Worm (Caenorhabditis elegans) whole organism, L1 larva: Measurements from ENCODE around the gene bca-2.

Experiments
- C04F5.9 ChIP-seq: sonication (generic microtip); optimal IDR thresholded peaks from 2 replicates; lab custom pipeline; 2016; ENCODE audit warnings: missing genetic modification characterization, missing compliant biosample characterization
- C16A3.4 ChIP-seq: fragments of 150-350 bp; optimal IDR thresholded peaks from 2 replicates; lab custom pipeline; 2014; ENCODE audit warnings: missing biosample characterization, missing genetic modification characterization
- F16B12.6 ChIP-seq: fragments of 150-350 bp; optimal IDR thresholded peaks from 2 replicates; lab custom pipeline; 2014; ENCODE audit warnings: missing biosample characterization, missing genetic modification characterization
- Y116A8C.19 ChIP-seq: sonication (generic microtip); optimal IDR thresholded peaks from 2 replicates; lab custom pipeline; 2016; ENCODE audit warnings: missing compliant biosample characterization, missing genetic modification characterization, borderline replicate concordance
- alr-1 ChIP-seq: fragments of 200-800 bp; sonication (Bioruptor generic); optimal IDR thresholded peaks from 2 replicates; lab custom pipeline; 2018; ENCODE audit warnings: borderline replicate concordance, mild to moderate bottlenecking, missing genetic modification characterization, missing compliant biosample characterization
- aly-2 ChIP-seq: fragments of 150-350 bp; optimal IDR thresholded peaks from 2 replicates; lab custom pipeline; 2014; ENCODE audit warnings: missing biosample characterization, missing genetic modification characterization
- blmp-1 ChIP-seq: fragments of 150-350 bp; optimal IDR thresholded peaks from 2 replicates; lab custom pipeline; 2014; ENCODE audit warnings: missing biosample characterization, missing genetic modification characterization
- ceh-63 ChIP-seq: fragments of 200-800 bp; sonication (Bioruptor generic); optimal IDR thresholded peaks from 2 replicates; lab custom pipeline; 2018; ENCODE audit warnings: mild to moderate bottlenecking, missing genetic modification characterization, missing compliant biosample characterization
- ceh-8 ChIP-seq: fragments of 200-800 bp; sonication (Bioruptor generic); optimal IDR thresholded peaks from 2 replicates; lab custom pipeline; 2018; ENCODE audit warnings: mild to moderate bottlenecking, missing genetic modification characterization, moderate library complexity, missing compliant biosample characterization
- dsc-1 ChIP-seq: sonication (generic microtip); optimal IDR thresholded peaks from 2 replicates; lab custom pipeline; 2016; ENCODE audit warnings: mild to moderate bottlenecking, missing genetic modification characterization, missing compliant biosample characterization
- efl-1 ChIP-seq, 4 experiments: fragments of 150-350 bp; optimal IDR thresholded peaks in 3 of 4; peaks in 1 of 4; 1 replicate in 1 of 4; 2 replicates in 3 of 4; lab custom pipeline; 2014; ENCODE audit warnings: missing biosample characterization in 2 of 4, missing genetic modification characterization in 2 of 4, missing genetic modification reagents in 2 of 4
- elt-3 ChIP-seq, 6 experiments: fragments of 150-350 bp in 1 of 6; sonication (generic microtip); optimal IDR thresholded peaks; 2 replicates each; lab custom pipeline; 2017 to 2018; ENCODE audit warnings: missing biosample characterization in 6 of 6, missing genetic modification characterization in 6 of 6, inconsistent platforms in 1 of 6
- ets-5 ChIP-seq: fragments of 200-800 bp; sonication (Bioruptor generic); IDR thresholded peaks from 2 replicates; pipeline ENCODE4 v1.3.6; 2022; ENCODE audit warnings: missing genetic modification characterization, missing compliant biosample characterization
- fkh-10 ChIP-seq: sonication (generic microtip); optimal IDR thresholded peaks from 2 replicates; lab custom pipeline; 2017; ENCODE audit warnings: missing biosample characterization, missing genetic modification reagents, missing genetic modification characterization
- fos-1 ChIP-seq: fragments of 150-350 bp; optimal IDR thresholded peaks from 2 replicates; lab custom pipeline; 2014; ENCODE audit warnings: missing biosample characterization, missing genetic modification characterization
- hlh-17 ChIP-seq: fragments of 200-800 bp; sonication (Bioruptor generic); optimal IDR thresholded peaks from 2 replicates; lab custom pipeline; 2018; ENCODE audit warnings: missing genetic modification characterization, mild to moderate bottlenecking, missing compliant biosample characterization, moderate library complexity, borderline replicate concordance
- isw-1 ChIP-seq: fragments of 200-800 bp; sonication (Bioruptor generic); IDR thresholded peaks from 2 replicates; pipeline ENCODE4 v1.3.6; 2022; ENCODE audit warnings: missing genetic modification characterization, missing compliant biosample characterization
- lin-35 ChIP-seq, 2 experiments: fragments of 150-350 bp; optimal IDR thresholded peaks; 2 replicates each; lab custom pipeline; 2014; ENCODE audit warnings: missing biosample characterization in 2 of 2, missing genetic modification characterization in 2 of 2, missing genetic modification reagents in 2 of 2
- lin-39 ChIP-seq: fragments of 150-350 bp; optimal IDR thresholded peaks from 2 replicates; lab custom pipeline; 2014; ENCODE audit warnings: missing biosample characterization, missing genetic modification reagents, missing genetic modification characterization
- lir-3 ChIP-seq: sonication (generic microtip); optimal IDR thresholded peaks from 2 replicates; lab custom pipeline; 2016; ENCODE audit warnings: mild to moderate bottlenecking, missing genetic modification characterization, moderate library complexity, missing compliant biosample characterization; ENCODE audit not compliant: poor library complexity
- lsy-2 ChIP-seq, 2 experiments: fragments of 150-350 bp; optimal IDR thresholded peaks; 2 replicates each; lab custom pipeline; 2014; ENCODE audit warnings: missing biosample characterization in 2 of 2, missing genetic modification characterization in 2 of 2
- mef-2 ChIP-seq: fragments of 150-350 bp; optimal IDR thresholded peaks from 2 replicates; lab custom pipeline; 2014; ENCODE audit warnings: missing biosample characterization, missing genetic modification characterization
- nhr-19 ChIP-seq: fragments of 200-800 bp; sonication (Bioruptor generic); conservative IDR thresholded peaks from 2 replicates; pipeline ENCODE4 v1.3.6; 2022; ENCODE audit warnings: missing genetic modification characterization, missing compliant biosample characterization
- nhr-28 ChIP-seq: fragments of 150-350 bp; optimal IDR thresholded peaks from 2 replicates; lab custom pipeline; 2014; ENCODE audit warnings: missing biosample characterization, missing genetic modification characterization
- nhr-71 ChIP-seq: sonication (generic microtip); optimal IDR thresholded peaks from 2 replicates; lab custom pipeline; 2016; ENCODE audit warnings: mild to moderate bottlenecking, missing genetic modification characterization, moderate library complexity, missing compliant biosample characterization
- nhr-76 ChIP-seq: sonication (generic microtip); optimal IDR thresholded peaks from 2 replicates; lab custom pipeline; 2017; ENCODE audit warnings: missing biosample characterization, missing genetic modification characterization
- nhr-77 ChIP-seq: fragments of 150-350 bp; optimal IDR thresholded peaks from 2 replicates; lab custom pipeline; 2014; ENCODE audit warnings: missing biosample characterization, missing genetic modification characterization
- nhr-85 ChIP-seq: sonication (generic microtip); peaks from one replicate; lab custom pipeline; 2016; ENCODE audit warnings: missing genetic modification characterization, inconsistent platforms, missing compliant biosample characterization
- nhr-90 ChIP-seq: sonication (generic microtip); optimal IDR thresholded peaks from 2 replicates; lab custom pipeline; 2016; ENCODE audit warnings: mild to moderate bottlenecking, missing genetic modification characterization, missing compliant biosample characterization; ENCODE audit not compliant: poor library complexity
- rnt-1 ChIP-seq: sonication (generic microtip); optimal IDR thresholded peaks from 2 replicates; lab custom pipeline; 2016; ENCODE audit warnings: mild to moderate bottlenecking, missing genetic modification characterization, moderate library complexity, missing compliant biosample characterization
- snu-23 ChIP-seq: sonication (generic microtip); optimal IDR thresholded peaks from 2 replicates; lab custom pipeline; 2016; ENCODE audit warnings: missing genetic modification characterization, missing compliant biosample characterization
- sox-4 ChIP-seq: sonication (generic microtip); optimal IDR thresholded peaks from 2 replicates; lab custom pipeline; 2016; ENCODE audit warnings: missing genetic modification characterization, missing compliant biosample characterization
- sptf-1 ChIP-seq: fragments of 150-350 bp; optimal IDR thresholded peaks from 2 replicates; lab custom pipeline; 2014; ENCODE audit warnings: missing biosample characterization, missing genetic modification characterization
- swsn-7 ChIP-seq: sonication (generic microtip); optimal IDR thresholded peaks from 2 replicates; lab custom pipeline; 2016; ENCODE audit warnings: missing genetic modification characterization, missing compliant biosample characterization
- tlp-1 ChIP-seq: fragments of 150-350 bp; optimal IDR thresholded peaks from 2 replicates; lab custom pipeline; 2014; ENCODE audit warnings: missing biosample characterization, missing genetic modification characterization
- unc-130 ChIP-seq: fragments of 150-350 bp; optimal IDR thresholded peaks from 2 replicates; lab custom pipeline; 2017; ENCODE audit warnings: missing biosample characterization, missing genetic modification characterization, inconsistent platforms
- unc-62 ChIP-seq: fragments of 150-350 bp; optimal IDR thresholded peaks from 2 replicates; lab custom pipeline; 2014; ENCODE audit warnings: missing biosample characterization, missing genetic modification reagents, missing genetic modification characterization
- vab-15 ChIP-seq: sonication (generic microtip); optimal IDR thresholded peaks from 2 replicates; lab custom pipeline; 2017; ENCODE audit warnings: missing genotype, mild to moderate bottlenecking, missing genetic modification characterization, missing compliant biosample characterization
- xbp-1 ChIP-seq: sonication (generic microtip); optimal IDR thresholded peaks from 2 replicates; lab custom pipeline; 2016; ENCODE audit warnings: missing genetic modification characterization, missing compliant biosample characterization
- zip-4 ChIP-seq: fragments of 200-800 bp; sonication (Bioruptor generic); optimal IDR thresholded peaks from 2 replicates; lab custom pipeline; 2018; ENCODE audit warnings: mild to moderate bottlenecking, missing genetic modification characterization, moderate library complexity, missing compliant biosample characterization
- ztf-4 ChIP-seq: fragments of 150-350 bp; optimal IDR thresholded peaks from 2 replicates; lab custom pipeline; 2014; ENCODE audit warnings: missing biosample characterization, missing genetic modification characterization

The bca-2 gene

DNA sequence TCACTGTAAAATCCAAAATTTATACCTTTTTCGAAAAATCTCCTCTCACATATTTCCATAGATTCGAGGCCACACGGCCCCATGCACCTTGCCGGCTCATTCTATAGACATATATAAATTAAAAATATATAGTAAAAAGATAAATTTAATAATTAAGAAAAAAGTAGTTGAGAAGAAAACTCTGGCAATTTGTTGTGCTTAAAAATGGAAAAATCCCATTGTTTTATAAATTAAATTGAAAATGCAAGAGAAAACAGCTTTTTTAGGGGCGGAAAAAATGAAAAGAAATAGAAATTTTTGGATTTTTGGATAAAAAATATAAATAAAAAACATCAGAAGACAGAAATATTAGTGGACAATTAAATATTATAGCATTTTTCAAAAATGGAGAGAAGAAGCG is 3.6 kb upstream of the bca-2 start, which contains the start of gene Y116A8C.30:
TSS of gene Y116A8C.30 (minus strand) at position 101 of the 400 bp plus-strand sequence.
- peak; percentile 30 for TF ChIP-seq nhr-85
- no peak for TF ChIP-seq hlh-17 (GFP tag; lab: Kevin White, UChicago)
- TF ChIP-seq, all 84 proteins: peak for 1

DNA sequence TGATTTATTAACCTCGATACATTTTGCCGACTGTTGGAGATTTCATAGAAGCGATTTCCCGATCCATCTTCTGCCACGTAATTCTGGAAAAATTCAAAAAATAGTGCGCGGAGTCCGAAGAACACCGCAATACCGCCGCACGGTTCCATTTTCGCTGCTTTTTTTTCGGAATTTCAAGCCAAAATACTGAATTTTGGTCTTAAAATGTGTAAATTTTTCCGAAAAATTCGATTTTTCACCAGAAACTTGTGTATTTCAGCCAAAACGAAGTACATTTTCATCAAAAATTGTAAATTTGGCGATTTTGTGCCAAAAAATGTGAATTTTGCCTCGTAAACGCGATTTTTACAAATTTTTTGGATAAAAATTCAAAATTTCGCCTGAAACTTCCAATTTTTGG is 3.1 kb upstream of the bca-2 start:
- TF ChIP-seq hlh-17 (GFP tag; lab: Kevin White, UChicago), result no peak
- no peak for TF ChIP-seq efl-1 (optimal IDR thresholded peaks at IDR 0.05; lab: Kevin White, UChicago)
- TF ChIP-seq efl-1 (GFP tag; optimal IDR thresholded peaks at IDR 0.05 in 1 of 2; lab: Kevin White, UChicago), result peak in 1 of 2 experiments; percentile 29
- TF ChIP-seq alr-1 (tag; lab: Kevin White, UChicago), result no peak

DNA sequence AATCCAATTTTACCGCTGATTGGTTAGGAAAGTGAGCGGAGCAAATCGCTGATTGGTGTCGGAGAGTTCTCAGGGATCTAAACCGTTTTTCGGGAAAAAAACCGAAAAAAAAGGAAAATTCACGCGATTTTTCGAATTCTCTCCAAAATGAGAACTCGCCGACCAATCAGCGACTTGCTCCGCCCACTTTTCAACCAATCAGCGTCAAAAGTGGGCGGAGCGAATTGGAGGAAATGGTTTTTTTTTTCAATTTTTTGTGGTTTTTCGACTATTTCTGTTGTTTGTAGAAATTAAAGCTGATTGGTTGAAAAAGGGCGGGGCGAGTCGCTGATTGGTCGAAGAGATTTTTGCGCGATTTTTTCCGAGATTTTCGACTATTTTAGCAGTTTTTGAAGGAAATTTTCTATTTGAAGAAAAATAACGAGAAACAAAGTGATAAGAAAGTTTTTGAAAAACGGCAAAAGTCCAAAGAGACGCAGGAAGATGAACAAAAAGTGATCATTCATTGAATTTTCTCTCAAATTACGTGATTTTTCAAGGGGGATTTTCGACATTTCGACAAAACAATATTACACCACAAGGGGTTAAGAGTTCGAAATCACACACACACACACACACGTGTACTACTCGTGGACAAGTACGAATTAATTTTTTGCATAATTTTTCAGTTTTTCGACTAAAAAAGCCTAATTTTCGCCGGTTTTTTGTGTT is 735 bp upstream of the bca-2 start:
- TF ChIP-seq ceh-63 (GFP tag; lab: Kevin White, UChicago) (no peak), zip-4 (GFP tag; lab: Kevin White, UChicago) (no peak), snu-23 (GFP tag; lab: Kevin White, UChicago) (peak; percentile 42), rnt-1 (tag; lab: Kevin White, UChicago) (peak; percentile 36), nhr-19 (GFP tag; lab: Robert Waterston, UW) (peak; percentile 34; the same call in 1 of the 2 replicates), F16B12.6 (tag; lab: Kevin White, UChicago) (no peak), lsy-2 (tag; optimal IDR thresholded peaks at IDR 0.05; lab: Kevin White, UChicago) (peak in 1 of 2 experiments; percentile 11), fos-1 (tag; lab: Kevin White, UChicago) (no peak), nhr-71 (tag; lab: Kevin White, UChicago) (peak; percentile 17), lin-35 (GFP tag; optimal IDR thresholded peaks at IDR 0.05; lab: Kevin White, UChicago) (peak in 1 of 2 experiments; percentile 15)

DNA sequence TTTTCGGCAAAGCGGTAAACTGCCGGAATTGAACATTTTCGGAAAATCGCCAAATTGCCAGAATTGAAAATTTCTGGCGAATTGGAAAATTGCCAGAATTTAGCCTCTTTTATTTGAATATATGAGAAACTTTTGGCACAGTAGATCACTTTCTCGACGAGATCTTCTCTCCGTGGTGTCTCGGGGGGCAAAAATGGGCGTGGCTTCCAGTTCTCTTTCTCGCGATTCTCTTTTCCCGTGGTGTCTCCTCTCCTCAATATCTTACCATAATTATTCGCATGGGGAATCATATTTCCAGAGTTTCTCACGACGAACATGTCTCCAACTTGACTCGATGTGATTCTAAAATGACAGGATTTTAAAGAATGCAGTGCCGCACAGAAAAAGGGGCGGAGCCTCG is 935 bp downstream of the bca-2 start:
- TF ChIP-seq tlp-1 (tag; lab: Kevin White, UChicago) (no peak), nhr-85 (peak; percentile 14), efl-1 (optimal IDR thresholded peaks at IDR 0.05; lab: Kevin White, UChicago) (no peak), efl-1 (GFP tag; optimal IDR thresholded peaks at IDR 0.05 in 1 of 2; lab: Kevin White, UChicago) (peak in 1 of 2 experiments; percentile 43)

DNA sequence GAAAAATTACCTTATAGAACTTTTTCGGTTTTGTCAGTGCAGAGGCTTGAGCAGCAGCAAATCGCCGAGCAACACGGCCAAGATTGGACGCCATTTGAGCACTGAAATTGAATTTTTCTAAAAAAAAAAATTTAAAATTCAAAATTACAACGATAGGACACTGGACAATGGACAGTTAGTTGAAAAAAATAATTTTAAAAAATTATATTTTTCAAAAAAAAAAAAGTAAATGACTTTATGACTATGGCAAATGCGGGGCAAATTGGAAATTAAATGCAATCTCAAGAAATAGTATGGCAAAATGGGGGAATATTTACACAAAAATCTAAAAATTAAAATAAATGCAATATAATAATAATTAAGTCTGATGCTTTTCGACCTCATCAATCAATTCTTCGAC is 3.9 kb downstream of the bca-2 start, which contains the start of gene Y116A8C.27:
TSS of gene Y116A8C.27 (minus strand) at position 101 of the 400 bp plus-strand sequence.
- no peak for TF ChIP-seq nhr-77 (tag; lab: Kevin White, UChicago)
- no peak for TF ChIP-seq lin-39 (tag; lab: Kevin White, UChicago)
- TF ChIP-seq ztf-4 (tag; lab: Kevin White, UChicago), result no peak
- TF ChIP-seq nhr-28 (tag; lab: Kevin White, UChicago), result no peak
- TF ChIP-seq C04F5.9, result no peak
- TF ChIP-seq ets-5 (GFP tag; lab: Robert Waterston, UW), result no peak
- TF ChIP-seq, all 84 proteins: peak for 0

DNA sequence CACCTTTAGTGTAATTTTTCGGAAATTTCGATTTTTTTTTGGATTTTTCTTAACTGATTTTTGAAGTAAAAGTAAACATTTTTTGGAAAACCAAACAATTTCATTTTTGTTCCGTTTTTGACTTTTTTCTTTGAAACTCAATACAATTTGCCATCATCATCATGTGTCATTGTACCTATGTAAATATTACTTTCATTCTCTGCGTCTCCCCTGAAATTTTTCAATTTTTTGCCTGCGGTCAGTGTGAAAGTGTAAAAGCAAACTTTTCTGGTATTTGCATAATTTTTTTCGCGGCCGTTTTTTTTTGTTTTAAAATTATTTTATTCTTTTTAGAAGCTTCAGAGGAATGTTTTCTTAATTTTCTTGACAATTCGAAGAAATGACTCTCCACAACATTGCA is 6.3 kb downstream of the bca-2 start, which contains the start of gene Y116A8C.29:
TSS of gene Y116A8C.29 (plus strand) at position 328 of the 400 bp plus-strand sequence.
- no peak for TF ChIP-seq C16A3.4 (tag; lab: Kevin White, UChicago)
- TF ChIP-seq unc-130 (tag; lab: Kevin White, UChicago), result no peak
- TF ChIP-seq blmp-1 (tag; lab: Kevin White, UChicago), result no peak
- no peak for TF ChIP-seq Y116A8C.19 (tag; lab: Kevin White, UChicago)
- TF ChIP-seq lir-3, result no peak
- no peak for TF ChIP-seq nhr-90 (tag; lab: Kevin White, UChicago)
- no peak for TF ChIP-seq swsn-7
- no peak for TF ChIP-seq isw-1
- TF ChIP-seq lin-35 (GFP tag; optimal IDR thresholded peaks at IDR 0.05; lab: Kevin White, UChicago), result peak in 1 of 2 experiments; percentile 24
- TF ChIP-seq fkh-10 (GFP tag; lab: Kevin White, UChicago), result no peak
- TF ChIP-seq sox-4 (tag; lab: Kevin White, UChicago), result no peak
- TF ChIP-seq sptf-1 (tag; lab: Kevin White, UChicago), result no peak
- TF ChIP-seq elt-3 (tag; optimal IDR thresholded peaks at IDR 0.05; lab: Kevin White, UChicago), result no peak
- TF ChIP-seq vab-15, result no peak
- TF ChIP-seq xbp-1, result no peak
- no peak for TF ChIP-seq aly-2 (tag; lab: Kevin White, UChicago)
- no peak for TF ChIP-seq unc-62 (GFP tag; lab: Kevin White, UChicago)
- no peak for TF ChIP-seq nhr-76 (tag; lab: Kevin White, UChicago)
- no peak for TF ChIP-seq mef-2
- TF ChIP-seq dsc-1, result no peak
- no peak for TF ChIP-seq ceh-8 (GFP tag; lab: Kevin White, UChicago)
- no peak for TF ChIP-seq F16B12.6 (tag; lab: Kevin White, UChicago)
